Fruit fly (Drosophila melanogaster) whole organism, prepupa: Measurements from ENCODE around the gene Tps1.

Source experiments
- CG7368 ChIP-seq: fragments of 200-800 bp; sonication (Bioruptor generic); optimal IDR thresholded peaks from 3 replicates; lab custom pipeline; 2016; ENCODE audit warnings: missing biosample characterization, missing genetic modification characterization
- Met ChIP-seq: fragments of 200-800 bp; sonication (Bioruptor generic); optimal IDR thresholded peaks from 3 replicates; lab custom pipeline; 2016; ENCODE audit warnings: missing biosample characterization, missing genetic modification characterization
- fkh ChIP-seq: fragments of 200-800 bp; sonication (Bioruptor generic); optimal IDR thresholded peaks from 3 replicates; lab custom pipeline; 2017; ENCODE audit warnings: missing biosample characterization, mild to moderate bottlenecking, missing genetic modification characterization, moderate library complexity
- net ChIP-seq: fragments of 200-800 bp; sonication (Bioruptor generic); optimal IDR thresholded peaks from 3 replicates; lab custom pipeline; 2016; ENCODE audit warnings: missing biosample characterization, missing genetic modification characterization

- no peak for TF ChIP-seq Met (GFP tag; lab: Kevin White, UChicago)
- no peak for TF ChIP-seq net
- no peak for TF ChIP-seq CG7368 (GFP tag; lab: Kevin White, UChicago)
- TF ChIP-seq fkh (GFP tag; lab: Kevin White, UChicago) = no peak
Measured at dm6 chr2L:4377747-4378146, 10.4 kb upstream of the Tps1 start.
